Fruit fly (Drosophila melanogaster): Measurements from ENCODE around the gene CG3769.

CG3769 gene

DNA sequence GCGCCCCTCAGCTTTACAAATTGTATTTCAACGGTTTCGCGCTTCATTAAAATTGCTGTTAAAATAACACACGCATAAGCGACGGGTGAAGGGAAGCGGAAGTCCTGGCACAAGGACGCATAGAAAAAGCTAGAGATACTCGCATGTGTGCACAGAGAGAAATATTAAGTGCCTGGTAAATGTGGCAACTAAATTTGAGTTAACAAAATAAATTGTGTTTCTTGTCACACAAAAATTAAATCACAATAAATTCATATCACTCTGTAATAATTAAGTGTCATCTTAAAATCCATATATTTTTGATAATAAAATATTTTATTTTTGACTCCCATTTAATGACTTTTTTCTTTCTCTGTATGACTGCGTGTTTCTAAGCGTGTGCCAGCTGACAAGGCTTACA lies 35.0 kb upstream of the CG3769 start (continued):
- TF ChIP-seq CG17912 (GFP tag; optimal IDR thresholded peaks at IDR 0.05) (no peak), CG33213 (GFP tag; optimal IDR thresholded peaks at IDR 0.05) (no peak), gem (tag; optimal IDR thresholded peaks at IDR 0.05) (peak; percentile 53), tgo (GFP tag; IDR thresholded peaks at IDR 0.05) (0 out of 3 replicates have a peak, but pooled peaks have one; percentile 19), Abd-B (GFP tag; optimal IDR thresholded peaks at IDR 0.05) (no peak), CG30403 (GFP tag; optimal IDR thresholded peaks at IDR 0.05) (peak; percentile 15), Meics (GFP tag; optimal IDR thresholded peaks at IDR 0.05) (peak; percentile 30), Elba2 (GFP tag; optimal IDR thresholded peaks at IDR 0.05) (no peak), CG14441 (GFP tag; IDR thresholded peaks at IDR 0.05) (no peak), lbe (GFP tag; optimal IDR thresholded peaks at IDR 0.05) (no peak), gcm2 (GFP tag; optimal IDR thresholded peaks at IDR 0.05) (no peak), Mes4 (GFP tag; optimal IDR thresholded peaks at IDR 0.05) (no peak), Ets65A (GFP tag) (peak; percentile 57), CG16779 (GFP tag; IDR thresholded peaks at IDR 0.05) (no peak), zf30C (GFP tag; optimal IDR thresholded peaks at IDR 0.05) (no peak), CG9817 (tag; optimal IDR thresholded peaks at IDR 0.05) (no peak), CG6254 (GFP tag; optimal IDR thresholded peaks at IDR 0.05) (no peak), ind (GFP tag; optimal IDR thresholded peaks at IDR 0.05) (peak; percentile 8), H2.0 (GFP tag; IDR thresholded peaks at IDR 0.05) (no peak), sug (tag; optimal IDR thresholded peaks at IDR 0.05) (no peak), Bteb2 (GFP tag; optimal IDR thresholded peaks at IDR 0.05) (no peak), grn (GFP tag; optimal IDR thresholded peaks at IDR 0.05) (no peak), CG15011 (GFP tag; optimal IDR thresholded peaks at IDR 0.05) (no peak), zfh1 (GFP tag; IDR thresholded peaks at IDR 0.05) (no peak), dm (GFP tag; optimal IDR thresholded peaks at IDR 0.05) (no peak), exex (tag; optimal IDR thresholded peaks at IDR 0.05) (no peak), Ssrp (tag; optimal IDR thresholded peaks at IDR 0.05) (no peak), danr (GFP tag; IDR thresholded peaks at IDR 0.05) (no peak), Nf-YA (GFP tag; IDR thresholded peaks at IDR 0.05) (no peak), dpn (GFP tag; optimal IDR thresholded peaks at IDR 0.05) (peak in 1 of 2 experiments; percentile 25), Chrac-16 (GFP tag; optimal IDR thresholded peaks at IDR 0.05) (no peak), NK7.1 (GFP tag; optimal IDR thresholded peaks at IDR 0.05) (no peak), CG15479 (GFP tag; optimal IDR thresholded peaks at IDR 0.05) (no peak), dmrt99B (tag; optimal IDR thresholded peaks at IDR 0.05) (peak; percentile 36), crol (GFP tag; IDR thresholded peaks at IDR 0.05) (no peak), Deaf1 (tag; optimal IDR thresholded peaks at IDR 0.05) (no peak), CG2120 (GFP tag; optimal IDR thresholded peaks at IDR 0.05) (peak; percentile 50), vnd (GFP tag; IDR thresholded peaks at IDR 0.05; ENCODE audit: partially characterized antibody) (no peak), CG17802 (tag; optimal IDR thresholded peaks at IDR 0.05) (no peak), CkIIα-i1 (GFP tag; IDR thresholded peaks at IDR 0.05) (no peak), Sox102F (GFP tag; optimal IDR thresholded peaks at IDR 0.05) (peak; percentile 22), org-1 (GFP tag; optimal IDR thresholded peaks at IDR 0.05) (no peak), Side (GFP tag; optimal IDR thresholded peaks at IDR 0.05) (no peak), esg (GFP tag; conservative IDR thresholded peaks at IDR 0.05) (no peak), Rfx (GFP tag; IDR thresholded peaks at IDR 0.05) (peak; percentile 12; the same call in 1 of the 2 replicates), CG6654 (GFP tag; optimal IDR thresholded peaks at IDR 0.05) (no peak), cas (GFP tag; IDR thresholded peaks at IDR 0.05) (no peak), Doc2 (GFP tag; IDR thresholded peaks at IDR 0.05) (no peak), fru (optimal IDR thresholded peaks at IDR 0.05) (no peak), ase (GFP tag; IDR thresholded peaks at IDR 0.05) (no peak), Ets97D (GFP tag; optimal IDR thresholded peaks at IDR 0.05) (no peak), Stat92E (GFP tag; optimal IDR thresholded peaks at IDR 0.05) (no peak), btn (GFP tag; optimal IDR thresholded peaks at IDR 0.05) (no peak)
